Worm (Caenorhabditis elegans) whole organism, L3 larva: ENCODE results near the gene Y105C5A.24.
A peak's percentile ranks its signal among the peaks of the same experiment; 100 is the strongest.

Experiments
- nhr-23 ChIP-seq: fragments of 150-350 bp; optimal IDR thresholded peaks from 2 replicates; lab custom pipeline; 2014; ENCODE audit warnings: missing biosample characterization, missing genetic modification reagents, missing genetic modification characterization
- pqm-1 ChIP-seq: fragments of 150-350 bp; optimal IDR thresholded peaks from 2 replicates; lab custom pipeline; 2017; ENCODE audit warnings: missing biosample characterization, missing genetic modification characterization, inconsistent platforms

Y105C5A.24 gene

DNA sequence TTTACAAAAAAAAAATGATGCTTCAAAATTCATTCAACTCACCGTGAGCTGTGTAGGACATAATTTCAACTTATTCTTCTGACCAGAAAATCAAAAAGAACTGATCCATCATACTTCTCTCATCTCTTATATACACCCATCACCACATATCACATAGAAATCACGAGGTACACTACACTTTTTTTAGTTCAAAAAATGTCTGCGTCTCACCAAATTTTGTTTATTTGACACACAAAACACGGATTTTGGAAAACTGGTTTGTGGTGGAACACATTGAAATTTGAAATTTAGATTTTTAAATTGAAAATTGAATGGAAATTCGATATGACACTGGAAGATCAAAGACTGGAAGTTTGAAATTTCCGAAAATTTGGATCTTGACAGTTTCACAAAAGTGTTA, 51.4 kb downstream of the Y105C5A.24 start, which contains the start of gene Y105C5B.5:
TSS of gene Y105C5B.5 (minus strand) at position 103 of the 400 bp plus-strand sequence.
- TF ChIP-seq nhr-23 (tag; lab: Kevin White, UChicago): peak; percentile 3
- no peak for TF ChIP-seq pqm-1
